Worm (Caenorhabditis elegans) whole organism, L4 larva: ENCODE results near the gene lido-18.

Source experiments
- Y48G9A.11 ChIP-seq: fragments of 200-800 bp; sonication (Bioruptor generic); IDR thresholded peaks from 2 replicates; pipeline ENCODE4 v1.3.6; 2022; ENCODE audit warnings: missing genetic modification reagents, missing genetic modification characterization, missing compliant biosample characterization
- aha-1 ChIP-seq: fragments of 150-350 bp; peaks from one replicate; lab custom pipeline; 2014; ENCODE audit warnings: missing biosample characterization, missing genetic modification characterization
- ceh-28 ChIP-seq: fragments of 150-350 bp; optimal IDR thresholded peaks from 2 replicates; lab custom pipeline; 2014; ENCODE audit warnings: missing biosample characterization, missing genetic modification reagents, missing genetic modification characterization
- hmg-1.1 ChIP-seq: fragments of 200-800 bp; sonication (Bioruptor generic); IDR thresholded peaks from 2 replicates; pipeline ENCODE4 v1.3.6; 2022; ENCODE audit warnings: missing genetic modification reagents, missing genetic modification characterization, missing compliant biosample characterization
- lir-3 ChIP-seq: sonication (generic microtip); optimal IDR thresholded peaks from 2 replicates; lab custom pipeline; 2016; ENCODE audit warnings: mild to moderate bottlenecking, missing genetic modification characterization, missing compliant biosample characterization
- set-16 ChIP-seq: fragments of 200-800 bp; sonication (Bioruptor generic); IDR thresholded peaks from 2 replicates; pipeline ENCODE4 v1.3.6; 2022; ENCODE audit warnings: missing genetic modification reagents, missing genetic modification characterization, missing compliant biosample characterization

lido-18 gene

ce11 chrIII:7715151-7715550 lies 53.1 kb downstream of the lido-18 start:
- TF ChIP-seq Y48G9A.11 = peak; percentile 97

- TF ChIP-seq hmg-1.1 (GFP tag; lab: Robert Waterston, UW) (0 out of 2 replicates have a peak, but pooled peaks have one; percentile 10), aha-1 (tag; lab: Kevin White, UChicago) (no peak), ceh-28 (tag; lab: Kevin White, UChicago) (no peak), lir-3 (tag; lab: Kevin White, UChicago) (no peak), set-16 (GFP tag; lab: Robert Waterston, UW) (peak; percentile 44; the same call in 1 of the 2 replicates)
These were observed 54.5 kb downstream of the lido-18 start for ce11 chrIII:7716550-7716949.
